Worm (Caenorhabditis elegans): Measurements from ENCODE around the gene nspc-14.

Gene nspc-14

ce11 chrX:12343279-12343678 lies 15.6 kb downstream of the nspc-14 start, which contains the start of the genes nspc-9 and nspc-10:
Gene nspc-9, minus strand, starts transcription at chrX:12343379.
Gene nspc-10, plus strand, starts transcription at chrX:12343609.
- TF ChIP-seq unc-42 (tag; optimal IDR thresholded peaks at IDR 0.05) (no peak), ceh-48 (tag; optimal IDR thresholded peaks at IDR 0.05) (no peak), pha-4 (tag; optimal IDR thresholded peaks at IDR 0.05) (no peak), Y22D7AL.16 (tag; optimal IDR thresholded peaks at IDR 0.05) (no peak), hlh-6 (tag; optimal IDR thresholded peaks at IDR 0.05) (no peak), ets-4 (tag; optimal IDR thresholded peaks at IDR 0.05) (no peak), gmeb-2 (tag; optimal IDR thresholded peaks at IDR 0.05) (no peak), tbx-7 (tag; optimal IDR thresholded peaks at IDR 0.05) (no peak), dve-1 (tag; optimal IDR thresholded peaks at IDR 0.05) (no peak), ama-1 (optimal IDR thresholded peaks at IDR 0.05) (no peak), K09A11.1 (tag; optimal IDR thresholded peaks at IDR 0.05; ENCODE audit: insufficient read depth) (no peak), C08G9.2 (tag; optimal IDR thresholded peaks at IDR 0.05) (no peak), ref-2 (tag; optimal IDR thresholded peaks at IDR 0.05) (no peak), sox-2 (GFP tag; IDR thresholded peaks at IDR 0.05) (no peak), ttx-3 (tag; optimal IDR thresholded peaks at IDR 0.05) (no peak)

ce11 chrX:12341338-12341737 lies 17.5 kb downstream of the nspc-14 start, which contains the start of gene zig-2:
Gene zig-2, minus strand, starts transcription at chrX:12341438.
- TF ChIP-seq ceh-30 (tag; optimal IDR thresholded peaks at IDR 0.05): no peak
- no peak for TF ChIP-seq ceh-24 (tag; optimal IDR thresholded peaks at IDR 0.05)
- TF ChIP-seq fkh-6 (tag; optimal IDR thresholded peaks at IDR 0.05): no peak
- no peak for TF ChIP-seq elt-2 (tag; optimal IDR thresholded peaks at IDR 0.05)
- TF ChIP-seq nhr-11 (tag; optimal IDR thresholded peaks at IDR 0.05): no peak
- no peak for TF ChIP-seq lim-6 (tag; optimal IDR thresholded peaks at IDR 0.05)
- TF ChIP-seq madf-2 (tag; optimal IDR thresholded peaks at IDR 0.05): no peak

- TF ChIP-seq hlh-6 (tag; optimal IDR thresholded peaks at IDR 0.05): no peak
- TF ChIP-seq tbx-7 (tag; optimal IDR thresholded peaks at IDR 0.05): no peak
- no peak for TF ChIP-seq elt-4 (tag; optimal IDR thresholded peaks at IDR 0.05)
- TF ChIP-seq unc-3 (GFP tag; conservative IDR thresholded peaks at IDR 0.05): no peak
- no peak for TF ChIP-seq unc-3 (tag; optimal IDR thresholded peaks at IDR 0.05)
- no peak for TF ChIP-seq dmd-4 (tag; optimal IDR thresholded peaks at IDR 0.05; ENCODE audit: borderline replicate concordance)
- no peak for TF ChIP-seq ceh-30 (tag; optimal IDR thresholded peaks at IDR 0.05)
- no peak for TF ChIP-seq ceh-9 (tag; optimal IDR thresholded peaks at IDR 0.05)
- no peak for TF ChIP-seq F13H6.1 (tag; optimal IDR thresholded peaks at IDR 0.05)
- no peak for TF ChIP-seq zip-5 (tag; optimal IDR thresholded peaks at IDR 0.05)
- no peak for TF ChIP-seq pqm-1 (tag; optimal IDR thresholded peaks at IDR 0.05)
- no peak for TF ChIP-seq pat-9 (tag; optimal IDR thresholded peaks at IDR 0.05)
- TF ChIP-seq hlh-13 (GFP tag; optimal IDR thresholded peaks at IDR 0.05): no peak
- no peak for TF ChIP-seq ahr-1 (tag; optimal IDR thresholded peaks at IDR 0.05)
- peak; percentile 27 for TF ChIP-seq elt-2 (tag; optimal IDR thresholded peaks at IDR 0.05)
- TF ChIP-seq K02D7.2 (tag; optimal IDR thresholded peaks at IDR 0.05): no peak
- TF ChIP-seq ttx-3 (tag; optimal IDR thresholded peaks at IDR 0.05): peak; percentile 23
- TF ChIP-seq sdc-2 (tag; optimal IDR thresholded peaks at IDR 0.05): peak; percentile 9
- TF ChIP-seq ceh-2 (tag; optimal IDR thresholded peaks at IDR 0.05): no peak
- TF ChIP-seq fax-1 (tag; optimal IDR thresholded peaks at IDR 0.05): no peak
- TF ChIP-seq che-1 (tag; optimal IDR thresholded peaks at IDR 0.05): peak; percentile 42
- TF ChIP-seq hlh-15 (tag; optimal IDR thresholded peaks at IDR 0.05): no peak
- TF ChIP-seq lim-6 (tag; optimal IDR thresholded peaks at IDR 0.05): no peak
These were observed 20.9 kb downstream of the nspc-14 start, which contains the start of gene srd-44 for ce11 chrX:12337846-12338490. Gene srd-44, plus strand, starts transcription at chrX:12338440.
